3 worm cellular contexts compared by ENCODE assay signal in genomic region chrV:12037889-12038288, ce11.
TF ChIP-seq lines count a peak whose summit lies in the region.

No protein-coding gene starts in this region.

TF ChIP-seq in whole organism, L1 larva, 84 proteins besides CTCF, POLR2A, EP300 and RAD21:
- TF ChIP-seq pax-3 (tag; optimal IDR thresholded peaks at IDR 0.05; lab: Kevin White, UChicago) (peak; percentile 79), mef-2 (tag; optimal IDR thresholded peaks at IDR 0.05; lab: Kevin White, UChicago) (no peak), efl-1 (optimal IDR thresholded peaks at IDR 0.05; lab: Kevin White, UChicago) (no peak), efl-1 (GFP tag; optimal IDR thresholded peaks at IDR 0.05 in 1 of 2; lab: Kevin White, UChicago) (no peak), dsc-1 (tag; optimal IDR thresholded peaks at IDR 0.05; lab: Kevin White, UChicago) (peak; percentile 65), rnt-1 (tag; optimal IDR thresholded peaks at IDR 0.05; lab: Kevin White, UChicago) (no peak), ceh-8 (GFP tag; optimal IDR thresholded peaks at IDR 0.05; lab: Kevin White, UChicago) (peak; percentile 71), unc-30 (tag; optimal IDR thresholded peaks at IDR 0.05; lab: Kevin White, UChicago) (no peak)

TF ChIP-seq in whole organism, L2 larva, 48 proteins besides CTCF, POLR2A, EP300 and RAD21:
- no peak for TF ChIP-seq lin-11 (tag; optimal IDR thresholded peaks at IDR 0.05; lab: Kevin White, UChicago)
- TF ChIP-seq alr-1 (tag; optimal IDR thresholded peaks at IDR 0.05; lab: Kevin White, UChicago), result no peak
- peak; percentile 4 for TF ChIP-seq ztf-4 (tag; optimal IDR thresholded peaks at IDR 0.05; lab: Kevin White, UChicago)
- no peak for TF ChIP-seq sem-4 (tag; optimal IDR thresholded peaks at IDR 0.05; lab: Kevin White, UChicago)
- no peak for TF ChIP-seq peb-1 (tag; optimal IDR thresholded peaks at IDR 0.05; lab: Kevin White, UChicago)
- TF ChIP-seq R02D3.7 (tag; optimal IDR thresholded peaks at IDR 0.05; lab: Kevin White, UChicago), result no peak
- no peak for TF ChIP-seq C34F6.9 (tag; optimal IDR thresholded peaks at IDR 0.05; lab: Kevin White, UChicago)
- no peak for TF ChIP-seq blmp-1 (tag; optimal IDR thresholded peaks at IDR 0.05; lab: Kevin White, UChicago; ENCODE audit: insufficient read depth)

TF ChIP-seq in whole organism, L3 larva, 47 proteins besides CTCF, POLR2A, EP300 and RAD21:
- TF ChIP-seq nfya-1 (tag; optimal IDR thresholded peaks at IDR 0.05; lab: Kevin White, UChicago; ENCODE audit: insufficient read depth), result no peak
- no peak for TF ChIP-seq egl-27 (tag; optimal IDR thresholded peaks at IDR 0.05; lab: Kevin White, UChicago)
- no peak for TF ChIP-seq eor-1 (tag; optimal IDR thresholded peaks at IDR 0.05; lab: Kevin White, UChicago)
- TF ChIP-seq ama-1 (optimal IDR thresholded peaks at IDR 0.05; lab: Kevin White, UChicago), result peak; percentile 31
- no peak for TF ChIP-seq mml-1 (tag; optimal IDR thresholded peaks at IDR 0.05; lab: Kevin White, UChicago)
- no peak for TF ChIP-seq nhr-43 (tag; optimal IDR thresholded peaks at IDR 0.05; lab: Kevin White, UChicago; ENCODE audit: poor library complexity, severe bottlenecking)

Comparison
In these comparisons a context has a peak if more than half of its experiments do, and no peak if none do; other contexts are left out.
1. Of the 22 proteins assayed by ChIP-seq in both whole organism, L1 larva and whole organism, L2 larva: peak only in whole organism, L1 larva: none; only in whole organism, L2 larva: ztf-4; in both: none; in neither: 21.